Worm (Caenorhabditis elegans): Measurements from ENCODE around the gene piga-1.

- TF ChIP-seq let-526 (GFP tag; IDR thresholded peaks at IDR 0.05) (no peak), hmg-20 (GFP tag; IDR thresholded peaks at IDR 0.05) (no peak), pbrm-1 (GFP tag; IDR thresholded peaks at IDR 0.05) (no peak), nfya-2 (GFP tag; IDR thresholded peaks at IDR 0.05) (no peak), unc-62 (GFP tag; optimal IDR thresholded peaks at IDR 0.05) (no peak), lsl-1 (GFP tag; optimal IDR thresholded peaks at IDR 0.05) (no peak), him-1 (tag; optimal IDR thresholded peaks at IDR 0.05) (no peak), egl-18 (GFP tag; IDR thresholded peaks at IDR 0.05) (no peak), F10E7.11 (tag; optimal IDR thresholded peaks at IDR 0.05) (no peak), tbx-9 (tag; optimal IDR thresholded peaks at IDR 0.05; ENCODE audit: borderline replicate concordance) (no peak), efl-1 (GFP tag; optimal IDR thresholded peaks at IDR 0.05) (no peak)
Observed at ce11 chrII:8639553-8639952, 22.0 kb downstream of the piga-1 start.
